Fruit fly (Drosophila melanogaster) whole organism, prepupa: Measurements from ENCODE around the gene CG31313.

Experiments used
- Blimp-1 ChIP-seq: fragments of 200-800 bp; sonication (Bioruptor generic); optimal IDR thresholded peaks from 3 replicates; lab custom pipeline; 2017; ENCODE audit warnings: missing biosample characterization, missing genetic modification characterization, mild to moderate bottlenecking, moderate library complexity, missing genetic modification reagents
- CG10631 ChIP-seq: fragments of 200-800 bp; sonication (Bioruptor generic); optimal IDR thresholded peaks from 2 replicates; lab custom pipeline; 2016; ENCODE audit warnings: missing biosample characterization, missing genetic modification characterization
- CG11294 ChIP-seq: fragments of 200-800 bp; sonication (Bioruptor generic); IDR thresholded peaks from 2 replicates; pipeline ENCODE4 v1.3.6; 2022; ENCODE audit warnings: missing biosample characterization, missing genetic modification characterization
- CG11762 ChIP-seq: fragments of 200-800 bp; sonication (Bioruptor generic); optimal IDR thresholded peaks from 3 replicates; lab custom pipeline; 2016; ENCODE audit warnings: missing biosample characterization, missing genetic modification characterization; ENCODE audit not compliant: insufficient read depth
- CG11902 ChIP-seq: fragments of 200-800 bp; sonication (Bioruptor generic); optimal IDR thresholded peaks from 3 replicates; lab custom pipeline; 2016; ENCODE audit warnings: missing biosample characterization, missing genetic modification characterization
- CG15336 ChIP-seq: fragments of 200-800 bp; sonication (Bioruptor generic); IDR thresholded peaks from 2 replicates; pipeline ENCODE4 v1.3.6; 2022; ENCODE audit warnings: missing biosample characterization, missing genetic modification characterization
- CG1621 ChIP-seq: fragments of 200-800 bp; sonication (Bioruptor generic); optimal IDR thresholded peaks from 3 replicates; lab custom pipeline; 2018; ENCODE audit warnings: missing biosample characterization, mild to moderate bottlenecking, missing genetic modification characterization
- CG16779 ChIP-seq: fragments of 200-800 bp; sonication (Bioruptor generic); optimal IDR thresholded peaks from 3 replicates; lab custom pipeline; 2017; ENCODE audit warnings: missing biosample characterization, mild to moderate bottlenecking, missing genetic modification characterization
- CG31627 ChIP-seq: fragments of 200-800 bp; sonication (Bioruptor generic); optimal IDR thresholded peaks from 3 replicates; lab custom pipeline; 2016; ENCODE audit warnings: missing biosample characterization, missing genetic modification characterization
- CG32006 ChIP-seq: fragments of 200-800 bp; sonication (Bioruptor generic); optimal IDR thresholded peaks from 3 replicates; lab custom pipeline; 2017; ENCODE audit warnings: missing biosample characterization, mild to moderate bottlenecking, missing genetic modification characterization
- CG34406 ChIP-seq: fragments of 200-800 bp; sonication (Bioruptor generic); optimal IDR thresholded peaks from 3 replicates; lab custom pipeline; 2016; ENCODE audit warnings: missing biosample characterization, missing genetic modification characterization
- CG3919 ChIP-seq: fragments of 200-800 bp; sonication (Bioruptor generic); optimal IDR thresholded peaks from 3 replicates; lab custom pipeline; 2016; ENCODE audit warnings: missing biosample characterization, missing genetic modification characterization
- CG6163 ChIP-seq: fragments of 200-800 bp; sonication (Bioruptor generic); IDR thresholded peaks from 3 replicates; pipeline ENCODE4 v1.3.6; 2022; ENCODE audit warnings: missing biosample characterization, missing genetic modification characterization
- CG6276 ChIP-seq: fragments of 200-800 bp; sonication (Bioruptor generic); optimal IDR thresholded peaks from 2 replicates; lab custom pipeline; 2017; ENCODE audit warnings: missing biosample characterization, mild to moderate bottlenecking, missing genetic modification characterization
- CG6792 ChIP-seq: fragments of 200-800 bp; sonication (Bioruptor generic); optimal IDR thresholded peaks from 3 replicates; lab custom pipeline; 2016; ENCODE audit warnings: missing biosample characterization, missing genetic modification characterization
- CG6854 ChIP-seq: fragments of 200-800 bp; sonication (Bioruptor generic); optimal IDR thresholded peaks from 2 replicates; lab custom pipeline; 2017; ENCODE audit warnings: missing biosample characterization, mild to moderate bottlenecking, missing genetic modification characterization
- CG7368 ChIP-seq: fragments of 200-800 bp; sonication (Bioruptor generic); optimal IDR thresholded peaks from 3 replicates; lab custom pipeline; 2016; ENCODE audit warnings: missing biosample characterization, missing genetic modification characterization
- CG8319 ChIP-seq: fragments of 200-800 bp; sonication (Bioruptor generic); optimal IDR thresholded peaks from 3 replicates; lab custom pipeline; 2016; ENCODE audit warnings: missing biosample characterization, missing genetic modification characterization
- CG9139 ChIP-seq: fragments of 200-800 bp; sonication (Bioruptor generic); optimal IDR thresholded peaks from 3 replicates; lab custom pipeline; 2017; ENCODE audit warnings: missing biosample characterization, mild to moderate bottlenecking, missing genetic modification characterization
- Eip75B ChIP-seq: fragments of 200-800 bp; sonication (Bioruptor generic); optimal IDR thresholded peaks from 3 replicates; lab custom pipeline; 2016; ENCODE audit warnings: missing biosample characterization, missing genetic modification characterization
- Eip78C ChIP-seq: fragments of 200-800 bp; sonication (Bioruptor generic); peaks from one replicate; lab custom pipeline; 2016; ENCODE audit warnings: missing biosample characterization, missing genetic modification characterization
- Ets21C ChIP-seq: fragments of 200-800 bp; sonication (Bioruptor generic); optimal IDR thresholded peaks from 3 replicates; lab custom pipeline; 2016; ENCODE audit warnings: missing biosample characterization, missing genetic modification characterization
- Ets96B ChIP-seq: fragments of 200-800 bp; optimal IDR thresholded peaks from 2 replicates; lab custom pipeline; 2019; ENCODE audit warnings: missing biosample characterization, mild to moderate bottlenecking, missing genetic modification characterization, moderate library complexity
- Gug ChIP-seq: fragments of 200-800 bp; sonication (Bioruptor generic); IDR thresholded peaks from 2 replicates; pipeline ENCODE4 v1.3.6; 2022; ENCODE audit warnings: missing biosample characterization, missing genetic modification characterization
- Hr39 ChIP-seq: fragments of 200-800 bp; sonication (Bioruptor generic); optimal IDR thresholded peaks from 2 replicates; lab custom pipeline; 2016; ENCODE audit warnings: missing biosample characterization, missing genetic modification characterization
- Lpt ChIP-seq: fragments of 200-800 bp; sonication (Bioruptor generic); optimal IDR thresholded peaks from 3 replicates; lab custom pipeline; 2016; ENCODE audit warnings: missing biosample characterization, missing genetic modification characterization
- Met ChIP-seq: fragments of 200-800 bp; sonication (Bioruptor generic); optimal IDR thresholded peaks from 3 replicates; lab custom pipeline; 2016; ENCODE audit warnings: missing biosample characterization, missing genetic modification characterization
- Smox ChIP-seq: fragments of 200-800 bp; sonication (Bioruptor generic); optimal IDR thresholded peaks from 3 replicates; lab custom pipeline; 2016; ENCODE audit warnings: missing biosample characterization, missing genetic modification characterization
- Sox102F ChIP-seq: fragments of 200-800 bp; sonication (Bioruptor generic); optimal IDR thresholded peaks from 2 replicates; lab custom pipeline; 2016; ENCODE audit warnings: missing biosample characterization, mild to moderate bottlenecking, missing genetic modification characterization
- Sox15 ChIP-seq: fragments of 200-800 bp; sonication (Bioruptor generic); optimal IDR thresholded peaks from 3 replicates; lab custom pipeline; 2016; ENCODE audit warnings: missing biosample characterization, missing genetic modification characterization
- achi ChIP-seq: fragments of 200-800 bp; sonication (Bioruptor generic); optimal IDR thresholded peaks from 3 replicates; lab custom pipeline; 2016; ENCODE audit warnings: missing biosample characterization, missing genetic modification characterization
- acj6 ChIP-seq: fragments of 200-800 bp; sonication (Bioruptor generic); optimal IDR thresholded peaks from 3 replicates; lab custom pipeline; 2016; ENCODE audit warnings: missing biosample characterization, missing genetic modification characterization
- cyc ChIP-seq: fragments of 200-800 bp; sonication (Bioruptor generic); optimal IDR thresholded peaks from 3 replicates; lab custom pipeline; 2016; ENCODE audit warnings: missing biosample characterization, missing genetic modification characterization
- dsx ChIP-seq: fragments of 200-800 bp; optimal IDR thresholded peaks from 3 replicates; lab custom pipeline; 2019; ENCODE audit warnings: missing biosample characterization, mild to moderate bottlenecking, missing genetic modification characterization, moderate library complexity; ENCODE audit not compliant: poor library complexity, severe bottlenecking
- eg ChIP-seq: fragments of 200-800 bp; sonication (Bioruptor generic); IDR thresholded peaks from 3 replicates; pipeline ENCODE4 v1.3.6; 2022; ENCODE audit warnings: missing biosample characterization, missing genetic modification characterization
- esn ChIP-seq: fragments of 200-800 bp; sonication (Bioruptor generic); optimal IDR thresholded peaks from 2 replicates; lab custom pipeline; 2016; ENCODE audit warnings: missing biosample characterization, mild to moderate bottlenecking, missing genetic modification characterization, moderate library complexity
- fd59A ChIP-seq: fragments of 200-800 bp; sonication (Bioruptor generic); optimal IDR thresholded peaks from 2 replicates; lab custom pipeline; 2017; ENCODE audit warnings: missing biosample characterization, mild to moderate bottlenecking, missing genetic modification characterization, missing genetic modification reagents
- fd85E ChIP-seq: fragments of 200-800 bp; sonication (Bioruptor generic); optimal IDR thresholded peaks from 3 replicates; lab custom pipeline; 2016; ENCODE audit warnings: missing biosample characterization, missing genetic modification characterization
- fkh ChIP-seq: fragments of 200-800 bp; sonication (Bioruptor generic); optimal IDR thresholded peaks from 3 replicates; lab custom pipeline; 2017; ENCODE audit warnings: missing biosample characterization, mild to moderate bottlenecking, missing genetic modification characterization, moderate library complexity
- lz ChIP-seq: fragments of 200-800 bp; sonication (Bioruptor generic); optimal IDR thresholded peaks from 3 replicates; lab custom pipeline; 2016; ENCODE audit warnings: missing biosample characterization, missing genetic modification characterization
- salr ChIP-seq, 2 experiments: fragments of 200-800 bp; sonication (Bioruptor generic); optimal IDR thresholded peaks; 3 replicates each; lab custom pipeline; 2016 to 2018; ENCODE audit warnings: missing biosample characterization in 2 of 2, missing genetic modification characterization in 2 of 2, mild to moderate bottlenecking in 1 of 2
- spab ChIP-seq: fragments of 200-800 bp; sonication (Bioruptor generic); optimal IDR thresholded peaks from 2 replicates; lab custom pipeline; 2017; ENCODE audit warnings: missing biosample characterization, mild to moderate bottlenecking, missing genetic modification characterization, missing genetic modification reagents
- ss ChIP-seq, 2 experiments: fragments of 200-800 bp; sonication (Bioruptor generic); optimal IDR thresholded peaks; 2 replicates in 1 of 2; 3 replicates in 1 of 2; lab custom pipeline; 2017 to 2018; ENCODE audit warnings: mild to moderate bottlenecking in 2 of 2, missing biosample characterization in 2 of 2, missing genetic modification characterization in 2 of 2, moderate library complexity in 1 of 2
- svp ChIP-seq: fragments of 200-800 bp; sonication (Bioruptor generic); peaks from one replicate; lab custom pipeline; 2016; ENCODE audit warnings: missing biosample characterization, missing genetic modification characterization
- topi ChIP-seq: fragments of 200-800 bp; sonication (Bioruptor generic); optimal IDR thresholded peaks from 3 replicates; lab custom pipeline; 2016; ENCODE audit warnings: missing biosample characterization, missing genetic modification characterization
- vri ChIP-seq: fragments of 200-800 bp; sonication (Bioruptor generic); optimal IDR thresholded peaks from 3 replicates; lab custom pipeline; 2016; ENCODE audit warnings: missing biosample characterization, mild to moderate bottlenecking, missing genetic modification characterization

Gene CG31313

dm6 chr3R:14608892-14609692, 41.9 kb upstream of the CG31313 start, which contains the start of gene CG14853 (continued):
- TF ChIP-seq Blimp-1 (no peak), CG7368 (GFP tag; lab: Kevin White, UChicago) (no peak), Gug (GFP tag; lab: Robert Waterston, UW) (no peak), CG6854 (no peak), CG32006 (peak; percentile 78), CG1621 (tag; lab: Kevin White, UChicago) (no peak), CG10631 (GFP tag; lab: Kevin White, UChicago) (peak; percentile 39), fd85E (GFP tag; lab: Kevin White, UChicago) (no peak), Ets21C (GFP tag; lab: Kevin White, UChicago) (no peak), CG6163 (GFP tag; lab: Robert Waterston, UW) (peak; percentile 36; the same call in 2 of the 3 replicates), acj6 (peak; percentile 59), CG3919 (GFP tag; lab: Kevin White, UChicago) (peak; percentile 21), CG11902 (GFP tag; lab: Kevin White, UChicago) (no peak), Met (peak; percentile 22)

- TF ChIP-seq fd59A (GFP tag; lab: Kevin White, UChicago) (peak; percentile 49), ss (GFP tag; optimal IDR thresholded peaks at IDR 0.05; lab: Kevin White, UChicago) (peak; percentile 46 to 67), Sox102F (GFP tag; lab: Kevin White, UChicago) (no peak), CG32006 (peak; percentile 58), CG6792 (GFP tag; lab: Kevin White, UChicago) (peak; percentile 34), CG6163 (GFP tag; lab: Robert Waterston, UW) (0 out of 3 replicates have a peak, but pooled peaks have one; percentile 21), Smox (GFP tag; lab: Kevin White, UChicago) (no peak), cyc (GFP tag; lab: Kevin White, UChicago) (no peak), acj6 (peak; percentile 42), CG6854 (no peak), Eip75B (GFP tag; lab: Kevin White, UChicago) (peak; percentile 25), CG7368 (GFP tag; lab: Kevin White, UChicago) (no peak), esn (GFP tag; lab: Kevin White, UChicago) (no peak), CG34406 (GFP tag; lab: Kevin White, UChicago) (peak; percentile 45), vri (GFP tag; lab: Kevin White, UChicago) (no peak), CG6276 (GFP tag; lab: Kevin White, UChicago) (peak; percentile 13), CG1621 (tag; lab: Kevin White, UChicago) (peak; percentile 35), Ets21C (GFP tag; lab: Kevin White, UChicago) (no peak), CG15336 (GFP tag; lab: Robert Waterston, UW) (peak; percentile 30; the same call in 1 of the 2 replicates), lz (no peak), CG31627 (GFP tag; lab: Kevin White, UChicago) (no peak), svp (GFP tag; lab: Kevin White, UChicago) (peak; percentile 9), CG11762 (GFP tag; lab: Kevin White, UChicago) (peak; percentile 35), achi (GFP tag; lab: Kevin White, UChicago) (peak; percentile 44), CG8319 (GFP tag; lab: Kevin White, UChicago) (no peak), Blimp-1 (no peak), CG3919 (GFP tag; lab: Kevin White, UChicago) (peak; percentile 49), spab (GFP tag; lab: Kevin White, UChicago) (peak; percentile 48), topi (GFP tag; lab: Kevin White, UChicago) (peak; percentile 8), CG11294 (no peak), Ets96B (peak; percentile 61), CG16779 (tag; lab: Kevin White, UChicago) (no peak), Hr39 (GFP tag; lab: Kevin White, UChicago) (no peak), Sox15 (GFP tag; lab: Kevin White, UChicago) (no peak), fkh (no peak), dsx (peak; percentile 42), eg (peak; percentile 66), CG11902 (GFP tag; lab: Kevin White, UChicago) (no peak), CG9139 (GFP tag; lab: Kevin White, UChicago) (no peak), CG10631 (GFP tag; lab: Kevin White, UChicago) (peak; percentile 55), Lpt (no peak), salr (GFP tag; optimal IDR thresholded peaks at IDR 0.05; lab: Kevin White, UChicago) (peak in 1 of 2 experiments; percentile 21), Eip78C (peak; percentile 79)
These were observed 30.8 kb upstream of the CG31313 start for dm6 chr3R:14597935-14598424.
